Fruit fly (Drosophila melanogaster) whole organism: ENCODE results near the gene bcn92.

Source experiments
- CG8478 ChIP-seq: fragments of >200 bp; optimal IDR thresholded peaks from 2 replicates; lab custom pipeline; 2018; ENCODE audit warnings: inconsistent platforms
- Dll ChIP-seq: fragments of >200 bp; optimal IDR thresholded peaks from 2 replicates; lab custom pipeline; 2017
- EcR ChIP-seq, 2 experiments: fragments of >200 bp; optimal IDR thresholded peaks; 2 replicates each; lab custom pipeline; 2017; ENCODE audit warnings: missing biosample characterization in 2 of 2, missing genetic modification characterization in 2 of 2, missing genetic modification reagents in 2 of 2
- pan ChIP-seq: fragments of >200 bp; optimal IDR thresholded peaks from 2 replicates; lab custom pipeline; 2017
- psq ChIP-seq: fragments of >200 bp; optimal IDR thresholded peaks from 2 replicates; lab custom pipeline; 2017
- usp ChIP-seq: fragments of >200 bp; optimal IDR thresholded peaks from 2 replicates; lab custom pipeline; 2017; ENCODE audit warnings: missing biosample characterization, missing genetic modification characterization, mixed read lengths

The bcn92 gene

dm6 chrX:2184563-2184962 lies 35.1 kb upstream of the bcn92 start, which contains the start of the genes Nmd3 and CG17776:
Gene Nmd3, minus strand, starts transcription at chrX:2184668.
Gene CG17776, plus strand, starts transcription at chrX:2184725.
- no peak for TF ChIP-seq psq

DNA sequence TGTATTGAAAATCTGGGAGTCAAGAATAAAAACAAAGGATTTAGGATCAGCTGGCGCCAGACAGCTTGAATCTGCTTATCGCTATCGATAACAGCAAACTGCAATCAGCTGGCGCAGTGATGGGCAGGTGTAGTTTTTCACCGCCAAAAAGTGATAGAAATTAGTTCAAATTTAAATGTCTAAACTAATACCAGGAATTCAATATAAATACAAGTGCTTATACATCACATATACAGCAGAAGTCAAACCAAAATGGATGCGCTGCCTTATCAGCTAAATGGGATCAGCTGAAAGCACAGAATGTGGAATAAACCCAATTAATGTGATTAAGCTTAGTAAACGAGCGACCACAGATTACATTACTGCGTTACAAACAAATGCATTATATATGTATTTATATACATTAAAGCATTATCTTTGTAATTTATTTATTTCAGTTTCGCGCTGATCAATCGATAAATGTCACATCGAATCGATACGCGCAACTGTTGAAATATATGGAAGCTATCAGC lies 31.4 kb upstream of the bcn92 start, which contains the start of gene pn:
TSS of gene pn (plus strand) at position 462 of the 512 bp plus-strand sequence.
- TF ChIP-seq CG8478 (no peak), usp (GFP tag; lab: Kevin White, UChicago) (no peak), EcR (GFP tag; optimal IDR thresholded peaks at IDR 0.05; lab: Kevin White, UChicago) (no peak), Dll (lab: Kevin White, UChicago) (no peak), pan (lab: Kevin White, UChicago) (no peak), psq (no peak)

- TF ChIP-seq usp (GFP tag; lab: Kevin White, UChicago) = no peak
- TF ChIP-seq Dll (lab: Kevin White, UChicago) = no peak
- TF ChIP-seq CG8478 = no peak
- TF ChIP-seq psq = no peak
- no peak for TF ChIP-seq pan (lab: Kevin White, UChicago)
- TF ChIP-seq EcR (GFP tag; optimal IDR thresholded peaks at IDR 0.05; lab: Kevin White, UChicago) = no peak
These were observed 29.4 kb upstream of the bcn92 start, which contains the start of gene Cyp4ae1 for dm6 chrX:2178802-2179201. Gene Cyp4ae1, plus strand, starts transcription at chrX:2179007.

DNA sequence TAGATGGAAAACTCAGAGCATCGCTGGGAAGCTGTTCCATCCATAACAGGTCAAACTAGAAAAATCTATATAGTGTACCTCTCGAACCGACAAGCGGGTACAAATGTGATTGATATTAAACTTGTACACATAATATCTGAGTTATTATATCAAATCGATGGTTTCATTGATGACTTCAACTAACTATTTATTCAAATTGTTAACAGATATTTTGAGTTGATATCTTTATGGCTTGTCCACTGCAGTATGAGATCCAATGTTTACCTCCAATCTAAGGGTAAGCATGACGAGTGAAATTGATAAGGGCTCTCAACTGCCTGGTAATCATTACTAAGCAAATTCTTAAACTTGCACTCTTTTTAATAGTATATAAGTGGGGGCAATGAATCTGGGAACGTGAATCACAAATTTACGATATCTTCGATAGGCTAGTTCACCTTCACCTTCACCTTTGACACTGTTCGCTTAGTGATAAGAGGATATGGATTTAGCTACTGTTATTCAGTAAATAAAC lies 26.6 kb upstream of the bcn92 start, which contains the start of gene Cyp4d2:
TSS of gene Cyp4d2 (plus strand) at position 51 of the 514 bp plus-strand sequence.
- TF ChIP-seq EcR (GFP tag; optimal IDR thresholded peaks at IDR 0.05; lab: Kevin White, UChicago) = no peak
- no peak for TF ChIP-seq CG8478
- TF ChIP-seq pan (lab: Kevin White, UChicago) = no peak
- no peak for TF ChIP-seq Dll (lab: Kevin White, UChicago)

DNA sequence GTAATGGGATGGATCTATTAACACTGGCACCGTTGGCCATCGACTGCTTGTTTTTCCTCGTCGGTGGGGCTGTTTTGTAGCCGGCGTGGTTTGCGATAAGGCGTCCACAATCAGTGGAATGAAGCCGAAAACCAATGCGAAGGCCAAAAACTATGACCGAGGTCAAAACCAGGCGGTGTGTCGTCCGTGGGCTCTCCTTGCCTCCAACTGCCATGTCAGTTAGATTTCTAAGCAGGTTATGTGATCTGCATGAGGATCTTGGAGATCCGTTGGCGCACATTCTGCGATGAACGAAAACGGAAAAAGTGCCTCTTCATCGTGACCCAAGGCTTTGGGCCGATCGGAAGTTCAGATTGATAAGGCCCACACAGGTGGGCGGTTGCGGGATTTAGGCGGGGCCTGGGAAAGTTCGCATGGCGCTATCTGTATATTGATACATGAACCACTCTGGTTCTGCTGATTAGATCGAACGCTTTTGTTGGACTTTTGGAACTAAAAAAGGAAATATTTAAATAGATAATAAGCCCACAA lies 25.9 kb upstream of the bcn92 start, which contains the start of gene Cyp4d14:
TSS of gene Cyp4d14 (minus strand) at position 51 of the 531 bp plus-strand sequence.
- TF ChIP-seq psq (no peak), usp (GFP tag; lab: Kevin White, UChicago) (no peak), pan (lab: Kevin White, UChicago) (no peak), CG8478 (no peak), Dll (lab: Kevin White, UChicago) (no peak), EcR (GFP tag; optimal IDR thresholded peaks at IDR 0.05; lab: Kevin White, UChicago) (no peak)

DNA sequence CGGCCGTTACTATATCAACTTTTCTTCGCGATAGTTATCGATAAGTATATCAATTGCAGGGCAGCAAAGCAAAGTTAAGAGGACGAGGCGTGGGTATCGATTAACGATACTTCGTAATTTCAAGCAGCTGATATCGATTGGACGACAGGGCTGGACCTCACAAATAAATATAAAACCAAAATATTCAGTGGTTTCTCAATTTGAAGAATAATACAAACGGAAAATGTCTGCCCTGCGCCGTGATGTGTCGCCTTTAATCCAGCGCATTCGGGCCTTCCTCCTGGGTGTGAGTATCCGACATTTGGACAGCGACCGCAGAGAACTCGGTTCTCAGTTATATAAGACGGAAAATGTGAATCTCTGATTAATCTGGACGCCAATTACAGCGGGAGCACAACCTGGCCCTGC lies 23.0 kb upstream of the bcn92 start, which contains the start of gene ND-B14.5A:
TSS of gene ND-B14.5A (plus strand) at position 107 of the 408 bp plus-strand sequence.
- TF ChIP-seq usp (GFP tag; lab: Kevin White, UChicago) (no peak), CG8478 (no peak), pan (lab: Kevin White, UChicago) (no peak), EcR (GFP tag; optimal IDR thresholded peaks at IDR 0.05; lab: Kevin White, UChicago) (no peak), psq (no peak), Dll (lab: Kevin White, UChicago) (no peak)

- TF ChIP-seq CG8478 (no peak), pan (lab: Kevin White, UChicago) (no peak), EcR (GFP tag; optimal IDR thresholded peaks at IDR 0.05; lab: Kevin White, UChicago) (no peak), usp (GFP tag; lab: Kevin White, UChicago) (no peak)
These were observed 21.0 kb upstream of the bcn92 start for dm6 chrX:2170424-2170823.

dm6 chrX:2168485-2169199 lies 19.2 kb upstream of the bcn92 start:
- TF ChIP-seq usp (GFP tag; lab: Kevin White, UChicago) = no peak
- no peak for TF ChIP-seq pan (lab: Kevin White, UChicago)
- no peak for TF ChIP-seq EcR (GFP tag; optimal IDR thresholded peaks at IDR 0.05; lab: Kevin White, UChicago)
- no peak for TF ChIP-seq CG8478
- TF ChIP-seq Dll (lab: Kevin White, UChicago) = no peak
- TF ChIP-seq psq = no peak

- TF ChIP-seq usp (GFP tag; lab: Kevin White, UChicago) (no peak), Dll (lab: Kevin White, UChicago) (no peak), CG8478 (no peak), pan (lab: Kevin White, UChicago) (no peak), psq (no peak), EcR (GFP tag; optimal IDR thresholded peaks at IDR 0.05; lab: Kevin White, UChicago) (no peak)
These were observed 16.7 kb upstream of the bcn92 start for dm6 chrX:2166129-2166528.

- TF ChIP-seq CG8478 = no peak
- TF ChIP-seq Dll (lab: Kevin White, UChicago) = no peak
- TF ChIP-seq pan (lab: Kevin White, UChicago) = no peak
- no peak for TF ChIP-seq psq
- no peak for TF ChIP-seq usp (GFP tag; lab: Kevin White, UChicago)
These were observed 15.9 kb upstream of the bcn92 start for dm6 chrX:2165394-2165793.

DNA sequence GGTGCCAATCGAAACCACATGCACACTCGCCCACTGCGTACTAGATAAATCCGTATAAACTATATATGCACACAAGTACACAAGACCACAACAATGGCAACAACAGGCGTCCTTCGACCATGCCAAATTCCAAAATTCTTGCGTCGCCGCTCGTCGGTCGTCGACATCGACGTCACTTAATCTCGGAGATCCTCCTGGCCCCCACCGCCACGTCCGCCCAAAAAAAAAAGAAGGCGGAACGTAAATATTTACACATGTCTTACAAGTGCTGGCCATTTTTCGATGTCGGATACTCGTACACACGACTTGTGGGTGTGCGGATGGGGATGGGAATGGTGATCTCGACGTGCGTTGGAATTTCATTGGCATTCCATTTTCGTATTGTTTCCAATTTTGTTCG lies 13.9 kb upstream of the bcn92 start:
- no peak for TF ChIP-seq pan (lab: Kevin White, UChicago)
- TF ChIP-seq Dll (lab: Kevin White, UChicago) = no peak
- no peak for TF ChIP-seq EcR (GFP tag; optimal IDR thresholded peaks at IDR 0.05; lab: Kevin White, UChicago)
- no peak for TF ChIP-seq psq
